Worm (Caenorhabditis elegans): Measurements from ENCODE around the gene acs-11.

DNA sequence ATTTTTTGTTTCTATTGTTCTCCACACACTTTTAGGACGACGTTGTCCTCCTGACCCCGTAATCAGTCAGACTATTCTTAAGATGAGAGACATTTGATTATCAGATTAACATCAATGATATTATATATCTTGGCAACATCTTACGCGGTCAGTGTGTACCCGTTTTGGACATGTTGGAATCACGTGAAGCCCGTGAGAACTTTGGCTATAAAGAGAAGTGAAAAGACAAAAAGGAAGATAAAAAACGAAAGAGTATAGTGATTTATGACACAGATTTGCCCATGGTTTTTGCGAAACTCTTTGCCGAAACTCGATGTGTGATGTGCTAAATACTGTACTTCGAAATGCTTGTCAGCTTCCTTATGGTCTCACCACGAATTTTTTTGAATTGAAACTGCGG, 3.3 kb downstream of the acs-11 start:
- TF ChIP-seq elt-3 (tag; optimal IDR thresholded peaks at IDR 0.05) (peak; percentile 25), sptf-1 (tag; optimal IDR thresholded peaks at IDR 0.05) (no peak), mep-1 (tag; optimal IDR thresholded peaks at IDR 0.05) (no peak)

Measured in whole organism, mixed stage, embryonic.